Fruit fly (Drosophila melanogaster): ENCODE data around the gene CG8001.

Gene CG8001

DNA sequence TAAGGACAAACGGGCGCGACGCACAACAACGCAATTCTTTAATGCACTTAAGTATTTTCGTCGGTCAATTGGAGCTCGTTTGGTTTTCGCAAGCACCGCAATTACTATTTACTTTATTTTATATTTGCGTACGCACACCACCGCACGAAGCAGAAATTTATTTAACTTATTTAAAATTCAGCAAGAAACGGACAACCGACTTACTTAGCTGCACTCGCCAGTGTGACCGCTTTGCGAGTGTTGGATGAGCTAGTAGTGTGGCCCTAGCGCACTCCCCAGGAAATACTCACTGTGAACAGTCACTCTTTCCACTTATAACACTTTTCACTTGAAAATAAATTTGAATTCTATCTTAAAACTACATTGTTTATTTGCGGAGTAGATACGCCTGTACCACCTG is 25.1 kb upstream of the CG8001 start, which contains the start of gene drpr (continued):
- TF ChIP-seq ssp (GFP tag; IDR thresholded peaks at IDR 0.05) (no peak), row (GFP tag; IDR thresholded peaks at IDR 0.05) (peak; percentile 79), Meics (GFP tag; optimal IDR thresholded peaks at IDR 0.05) (no peak), CG32772 (GFP tag; IDR thresholded peaks at IDR 0.05) (no peak), cato (GFP tag; optimal IDR thresholded peaks at IDR 0.05; ENCODE audit: borderline replicate concordance) (no peak), peb (GFP tag; IDR thresholded peaks at IDR 0.05) (no peak), MBD-R2 (GFP tag; IDR thresholded peaks at IDR 0.05) (peak; percentile 86), HLH54F (GFP tag; optimal IDR thresholded peaks at IDR 0.05) (no peak), CG18011 (GFP tag; optimal IDR thresholded peaks at IDR 0.05) (no peak), Ptx1 (GFP tag; IDR thresholded peaks at IDR 0.05) (no peak), CG6175 (GFP tag; IDR thresholded peaks at IDR 0.05) (no peak), CG17912 (GFP tag; optimal IDR thresholded peaks at IDR 0.05) (no peak), Max (GFP tag; optimal IDR thresholded peaks at IDR 0.05) (no peak), Fer2 (tag; optimal IDR thresholded peaks at IDR 0.05) (no peak), CG11696 (GFP tag; IDR thresholded peaks at IDR 0.05) (no peak), CG14860 (GFP tag; IDR thresholded peaks at IDR 0.05; ENCODE audit: partially characterized antibody) (no peak), CG17359 (tag; optimal IDR thresholded peaks at IDR 0.05) (peak; percentile 21), CG6654 (GFP tag; optimal IDR thresholded peaks at IDR 0.05) (no peak), Poxn (GFP tag; IDR thresholded peaks at IDR 0.05) (no peak), cwo (GFP tag; optimal IDR thresholded peaks at IDR 0.05) (no peak), CG6791 (GFP tag; IDR thresholded peaks at IDR 0.05; ENCODE audit: partially characterized antibody) (peak; percentile 6; the same call in 1 of the 3 replicates), CG30403 (GFP tag; optimal IDR thresholded peaks at IDR 0.05) (no peak), CG9797 (GFP tag; optimal IDR thresholded peaks at IDR 0.05) (peak; percentile 95), CG8281 (tag; optimal IDR thresholded peaks at IDR 0.05) (no peak), Dad (GFP tag; optimal IDR thresholded peaks at IDR 0.05) (no peak), CG9215 (GFP tag; IDR thresholded peaks at IDR 0.05) (no peak), Hmx (GFP tag; optimal IDR thresholded peaks at IDR 0.05) (no peak), CG8089 (GFP tag; optimal IDR thresholded peaks at IDR 0.05) (no peak), CG3838 (GFP tag; optimal IDR thresholded peaks at IDR 0.05) (peak; percentile 12), CG4282 (GFP tag; optimal IDR thresholded peaks at IDR 0.05) (no peak), MESR4 (GFP tag; optimal IDR thresholded peaks at IDR 0.05) (peak; percentile 79), CG15514 (GFP tag; optimal IDR thresholded peaks at IDR 0.05) (peak; percentile 82), CG10267 (tag; optimal IDR thresholded peaks at IDR 0.05) (peak; percentile 58), Mad (GFP tag; optimal IDR thresholded peaks at IDR 0.05) (peak; percentile 3), Vsx1 (GFP tag; optimal IDR thresholded peaks at IDR 0.05) (no peak), CG7987 (GFP tag; optimal IDR thresholded peaks at IDR 0.05) (peak; percentile 62), z (GFP tag; IDR thresholded peaks at IDR 0.05) (peak; percentile 78)

DNA sequence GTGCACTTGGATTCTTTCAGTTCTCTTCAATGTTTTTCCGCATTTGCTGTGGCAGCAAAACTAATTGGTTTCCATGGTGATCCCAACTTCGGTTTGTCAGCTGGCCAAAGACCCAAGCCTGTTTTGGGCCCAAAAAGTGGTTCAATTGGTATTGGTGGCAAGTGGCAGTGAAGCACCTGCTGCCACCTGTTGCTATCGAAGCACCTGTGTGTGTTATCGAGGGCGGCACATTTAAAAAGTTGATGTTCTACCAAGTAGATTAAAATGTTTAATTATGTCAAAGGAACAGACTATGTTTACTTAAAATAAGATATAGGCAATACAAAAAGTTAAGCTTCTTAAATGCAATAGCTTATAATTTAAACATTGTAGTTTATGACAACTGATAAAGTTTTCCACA is 20.4 kb upstream of the CG8001 start, which contains the start of gene Oseg4:
Gene Oseg4 (minus strand): TSS at position 165 of the 400 bp plus-strand sequence.
- TF ChIP-seq CG2116 (GFP tag; optimal IDR thresholded peaks at IDR 0.05), result peak; percentile 53
- TF ChIP-seq trem (tag; optimal IDR thresholded peaks at IDR 0.05), result peak; percentile 34
- no peak for TF ChIP-seq Spps (tag; optimal IDR thresholded peaks at IDR 0.05)
- TF ChIP-seq pzg (GFP tag; optimal IDR thresholded peaks at IDR 0.05), result no peak
- no peak for TF ChIP-seq CG12155 (GFP tag; optimal IDR thresholded peaks at IDR 0.05)
- TF ChIP-seq CG1529 (GFP tag; optimal IDR thresholded peaks at IDR 0.05), result no peak
- TF ChIP-seq CG2129 (GFP tag; IDR thresholded peaks at IDR 0.05; ENCODE audit: partially characterized antibody), result no peak
- no peak for TF ChIP-seq CG6854 (GFP tag; optimal IDR thresholded peaks at IDR 0.05)
- peak; percentile 0 for TF ChIP-seq CG15514 (GFP tag; optimal IDR thresholded peaks at IDR 0.05)
- TF ChIP-seq gfzf (GFP tag; optimal IDR thresholded peaks at IDR 0.05), result peak; percentile 28
- no peak for TF ChIP-seq Chrac-16 (GFP tag; optimal IDR thresholded peaks at IDR 0.05)
- TF ChIP-seq kah (GFP tag; optimal IDR thresholded peaks at IDR 0.05), result peak; percentile 80
- TF ChIP-seq dan (GFP tag; IDR thresholded peaks at IDR 0.05), result no peak
- TF ChIP-seq CG4820 (GFP tag; optimal IDR thresholded peaks at IDR 0.05), result no peak
- TF ChIP-seq CG6175 (GFP tag; IDR thresholded peaks at IDR 0.05), result no peak
- TF ChIP-seq CG17802 (tag; optimal IDR thresholded peaks at IDR 0.05), result no peak
- TF ChIP-seq MESR4 (GFP tag; optimal IDR thresholded peaks at IDR 0.05), result peak; percentile 1
- TF ChIP-seq CG17568 (GFP tag; optimal IDR thresholded peaks at IDR 0.05), result no peak
- TF ChIP-seq CG17328 (GFP tag; IDR thresholded peaks at IDR 0.05), result no peak
